Worm (Caenorhabditis elegans) whole organism, L2 larva: ENCODE data around the gene W04E12.5.
A peak's percentile ranks its signal among the peaks of the same experiment; 100 is the strongest.

Experiments used
- C34F6.9 ChIP-seq: fragments of 150-350 bp; optimal IDR thresholded peaks from 2 replicates; lab custom pipeline; 2014; ENCODE audit warnings: missing biosample characterization, missing genetic modification characterization
- R02D3.7 ChIP-seq: fragments of 150-350 bp; optimal IDR thresholded peaks from 2 replicates; lab custom pipeline; 2014; ENCODE audit warnings: missing biosample characterization, missing genetic modification characterization
- ZK546.5 ChIP-seq: sonication (generic microtip); optimal IDR thresholded peaks from 2 replicates; lab custom pipeline; 2017; ENCODE audit warnings: missing biosample characterization, missing genetic modification characterization
- ama-1 ChIP-seq: fragments of 150-350 bp; optimal IDR thresholded peaks from 2 replicates; lab custom pipeline; 2018; ENCODE audit warnings: inconsistent platforms
- ceh-82 ChIP-seq: fragments of 150-350 bp; optimal IDR thresholded peaks from 2 replicates; lab custom pipeline; 2014; ENCODE audit warnings: missing biosample characterization, missing genetic modification characterization
- crh-2 ChIP-seq: sonication (generic microtip); optimal IDR thresholded peaks from 2 replicates; lab custom pipeline; 2017; ENCODE audit warnings: missing biosample characterization, missing genetic modification characterization
- dmd-4 ChIP-seq: sonication (generic microtip); optimal IDR thresholded peaks from 2 replicates; lab custom pipeline; 2017; ENCODE audit warnings: missing biosample characterization, missing genetic modification characterization
- egl-27 ChIP-seq: sonication (generic microtip); optimal IDR thresholded peaks from 3 replicates; lab custom pipeline; 2017; ENCODE audit warnings: missing biosample characterization, missing genetic modification reagents, missing genetic modification characterization
- elt-1 ChIP-seq: fragments of 150-350 bp; optimal IDR thresholded peaks from 2 replicates; lab custom pipeline; 2014; ENCODE audit warnings: missing biosample characterization, missing genetic modification characterization
- elt-3 ChIP-seq: sonication (generic microtip); optimal IDR thresholded peaks from 2 replicates; lab custom pipeline; 2017; ENCODE audit warnings: missing biosample characterization, missing genetic modification characterization
- fos-1 ChIP-seq: fragments of 150-350 bp; optimal IDR thresholded peaks from 2 replicates; lab custom pipeline; 2014; ENCODE audit warnings: missing biosample characterization, missing genetic modification characterization
- gmeb-1 ChIP-seq: fragments of 150-350 bp; optimal IDR thresholded peaks from 2 replicates; lab custom pipeline; 2014; ENCODE audit warnings: missing biosample characterization, missing genetic modification characterization
- lin-11 ChIP-seq: fragments of 150-350 bp; sonication (generic microtip); optimal IDR thresholded peaks from 2 replicates; lab custom pipeline; 2014; ENCODE audit warnings: missing biosample characterization, missing genetic modification characterization, inconsistent platforms, mixed read lengths
- lin-13 ChIP-seq: fragments of 150-350 bp; optimal IDR thresholded peaks from 2 replicates; lab custom pipeline; 2014; ENCODE audit warnings: missing biosample characterization, missing genetic modification reagents, missing genetic modification characterization
- lin-39 ChIP-seq: fragments of 150-350 bp; optimal IDR thresholded peaks from 2 replicates; lab custom pipeline; 2014; ENCODE audit warnings: missing biosample characterization, missing genetic modification reagents, missing genetic modification characterization
- lsy-2 ChIP-seq, 2 experiments: fragments of 150-350 bp in 1 of 2; sonication (generic microtip) in 1 of 2; optimal IDR thresholded peaks; 2 replicates each; lab custom pipeline; 2014 to 2017; ENCODE audit warnings: missing biosample characterization in 2 of 2, missing genetic modification characterization in 2 of 2
- mab-5 ChIP-seq: fragments of 150-350 bp; optimal IDR thresholded peaks from 2 replicates; lab custom pipeline; 2014; ENCODE audit warnings: missing biosample characterization, missing genetic modification characterization
- mdl-1 ChIP-seq, 2 experiments: fragments of 150-350 bp in 1 of 2; sonication (generic microtip) in 1 of 2; optimal IDR thresholded peaks; 2 replicates each; lab custom pipeline; 2017; ENCODE audit warnings: missing biosample characterization in 2 of 2, missing genetic modification characterization in 2 of 2
- nhr-10 ChIP-seq: sonication (generic microtip); optimal IDR thresholded peaks from 2 replicates; lab custom pipeline; 2017; ENCODE audit warnings: missing biosample characterization, missing genetic modification characterization
- nhr-11 ChIP-seq: fragments of 150-350 bp; optimal IDR thresholded peaks from 2 replicates; lab custom pipeline; 2014; ENCODE audit warnings: missing biosample characterization, missing genetic modification characterization
- nhr-12 ChIP-seq: fragments of 150-350 bp; optimal IDR thresholded peaks from 2 replicates; lab custom pipeline; 2014; ENCODE audit warnings: missing biosample characterization, missing genetic modification characterization
- nhr-129 ChIP-seq: fragments of 150-350 bp; optimal IDR thresholded peaks from 2 replicates; lab custom pipeline; 2014; ENCODE audit warnings: missing biosample characterization, missing genetic modification characterization
- nhr-21 ChIP-seq: fragments of 150-350 bp; optimal IDR thresholded peaks from 2 replicates; lab custom pipeline; 2014; ENCODE audit warnings: missing biosample characterization, missing genetic modification characterization
- nhr-23 ChIP-seq: fragments of 150-350 bp; optimal IDR thresholded peaks from 2 replicates; lab custom pipeline; 2014; ENCODE audit warnings: missing biosample characterization, missing genetic modification reagents, missing genetic modification characterization
- nhr-6 ChIP-seq: fragments of 150-350 bp; optimal IDR thresholded peaks from 2 replicates; lab custom pipeline; 2014; ENCODE audit warnings: missing biosample characterization, missing genetic modification characterization
- nhr-77 ChIP-seq: fragments of 150-350 bp; optimal IDR thresholded peaks from 2 replicates; lab custom pipeline; 2014; ENCODE audit warnings: missing biosample characterization, missing genetic modification characterization
- peb-1 ChIP-seq: fragments of 150-350 bp; optimal IDR thresholded peaks from 2 replicates; lab custom pipeline; 2014; ENCODE audit warnings: missing biosample characterization, missing genetic modification characterization
- skn-1 ChIP-seq: sonication (generic microtip); optimal IDR thresholded peaks from 2 replicates; lab custom pipeline; 2017; ENCODE audit warnings: missing biosample characterization, missing genetic modification characterization
- sma-3 ChIP-seq: sonication (generic microtip); optimal IDR thresholded peaks from 2 replicates; lab custom pipeline; 2016; ENCODE audit warnings: missing genetic modification reagents, missing genetic modification characterization, missing compliant biosample characterization
- sma-9 ChIP-seq, 2 experiments: fragments of 150-350 bp in 1 of 2; sonication (generic microtip) in 1 of 2; optimal IDR thresholded peaks; 2 replicates each; lab custom pipeline; 2014 to 2016; ENCODE audit warnings: missing genetic modification characterization in 2 of 2, mild to moderate bottlenecking in 1 of 2, missing biosample characterization in 1 of 2, missing compliant biosample characterization in 1 of 2, missing genetic modification reagents in 1 of 2, moderate library complexity in 1 of 2
- snpc-4 ChIP-seq: fragments of 150-350 bp; optimal IDR thresholded peaks from 2 replicates; lab custom pipeline; 2014; ENCODE audit warnings: missing biosample characterization, missing genetic modification characterization
- unc-39 ChIP-seq: fragments of 150-350 bp; optimal IDR thresholded peaks from 2 replicates; lab custom pipeline; 2014; ENCODE audit warnings: missing biosample characterization, missing genetic modification characterization
- unc-62 ChIP-seq: fragments of 150-350 bp; optimal IDR thresholded peaks from 2 replicates; lab custom pipeline; 2014; ENCODE audit warnings: missing biosample characterization, missing genetic modification reagents, missing genetic modification characterization
- zag-1 ChIP-seq: fragments of 150-350 bp; optimal IDR thresholded peaks from 2 replicates; lab custom pipeline; 2014; ENCODE audit warnings: missing biosample characterization, missing genetic modification characterization
- ztf-11 ChIP-seq: sonication (generic microtip); optimal IDR thresholded peaks from 2 replicates; lab custom pipeline; 2017; ENCODE audit warnings: missing biosample characterization, missing genetic modification characterization
- ztf-4 ChIP-seq: fragments of 150-350 bp; optimal IDR thresholded peaks from 2 replicates; lab custom pipeline; 2014; ENCODE audit warnings: missing biosample characterization, missing genetic modification characterization

The W04E12.5 gene

ce11 chrV:19717933-19718332 is 28.0 kb upstream of the W04E12.5 start:
- TF ChIP-seq unc-39 (tag; lab: Kevin White, UChicago): no peak
- TF ChIP-seq fos-1: no peak
- no peak for TF ChIP-seq mab-5 (tag; lab: Kevin White, UChicago)
- TF ChIP-seq nhr-21 (tag; lab: Kevin White, UChicago): no peak
- no peak for TF ChIP-seq zag-1
- no peak for TF ChIP-seq C34F6.9 (tag; lab: Kevin White, UChicago)
- no peak for TF ChIP-seq skn-1 (tag; lab: Kevin White, UChicago)
- TF ChIP-seq nhr-77 (tag; lab: Kevin White, UChicago): no peak
- no peak for TF ChIP-seq ztf-11 (tag; lab: Kevin White, UChicago)
- TF ChIP-seq snpc-4: no peak
- no peak for TF ChIP-seq nhr-12 (tag; lab: Kevin White, UChicago)
- no peak for TF ChIP-seq nhr-6 (tag; lab: Kevin White, UChicago)
- TF ChIP-seq mdl-1 (tag; optimal IDR thresholded peaks at IDR 0.05; lab: Kevin White, UChicago): no peak

- TF ChIP-seq ama-1 (lab: Kevin White, UChicago): no peak
- no peak for TF ChIP-seq mdl-1 (tag; optimal IDR thresholded peaks at IDR 0.05; lab: Kevin White, UChicago)
- TF ChIP-seq lin-13 (GFP tag; lab: Kevin White, UChicago): no peak
- TF ChIP-seq mab-5 (tag; lab: Kevin White, UChicago): no peak
- TF ChIP-seq egl-27: no peak
- TF ChIP-seq ceh-82 (tag; lab: Kevin White, UChicago): no peak
- no peak for TF ChIP-seq nhr-10 (tag; lab: Kevin White, UChicago)
- no peak for TF ChIP-seq ztf-4 (tag; lab: Kevin White, UChicago)
- TF ChIP-seq ztf-11 (tag; lab: Kevin White, UChicago): no peak
- no peak for TF ChIP-seq fos-1
- no peak for TF ChIP-seq sma-3
- TF ChIP-seq lin-39: no peak
- TF ChIP-seq nhr-12 (tag; lab: Kevin White, UChicago): no peak
- no peak for TF ChIP-seq elt-1
- TF ChIP-seq peb-1 (tag; lab: Kevin White, UChicago): no peak
- no peak for TF ChIP-seq nhr-6 (tag; lab: Kevin White, UChicago)
- no peak for TF ChIP-seq nhr-11
These were observed 27.3 kb upstream of the W04E12.5 start for ce11 chrV:19718660-19719059.

- TF ChIP-seq nhr-10 (tag; lab: Kevin White, UChicago): no peak
- no peak for TF ChIP-seq nhr-129 (tag; lab: Kevin White, UChicago)
- TF ChIP-seq ZK546.5: no peak
- no peak for TF ChIP-seq R02D3.7
- no peak for TF ChIP-seq fos-1
- TF ChIP-seq nhr-23 (tag; lab: Kevin White, UChicago): no peak
- TF ChIP-seq mdl-1 (tag; optimal IDR thresholded peaks at IDR 0.05; lab: Kevin White, UChicago): no peak
- no peak for TF ChIP-seq unc-62 (GFP tag; lab: Kevin White, UChicago)
- TF ChIP-seq elt-3 (tag; lab: Kevin White, UChicago): no peak
- TF ChIP-seq lsy-2 (tag; optimal IDR thresholded peaks at IDR 0.05; lab: Kevin White, UChicago): no peak
- no peak for TF ChIP-seq ceh-82 (tag; lab: Kevin White, UChicago)
- no peak for TF ChIP-seq nhr-11
- TF ChIP-seq lin-13 (GFP tag; lab: Kevin White, UChicago): no peak
- no peak for TF ChIP-seq skn-1 (tag; lab: Kevin White, UChicago)
- no peak for TF ChIP-seq ztf-11 (tag; lab: Kevin White, UChicago)
- TF ChIP-seq crh-2 (tag; lab: Kevin White, UChicago): no peak
- TF ChIP-seq nhr-12 (tag; lab: Kevin White, UChicago): no peak
- no peak for TF ChIP-seq sma-9 (GFP tag; optimal IDR thresholded peaks at IDR 0.05; lab: Kevin White, UChicago)
- TF ChIP-seq sma-9 (tag; optimal IDR thresholded peaks at IDR 0.05; lab: Kevin White, UChicago): no peak
- TF ChIP-seq gmeb-1 (tag; lab: Kevin White, UChicago): no peak
These were observed 26.7 kb upstream of the W04E12.5 start, which contains the start of gene Y116F11A.6 for ce11 chrV:19719253-19719652. Y116F11A.6 (plus strand) TSS chrV:19719553.

ce11 chrV:19722881-19723280 is 23.1 kb upstream of the W04E12.5 start:
- TF ChIP-seq lin-11 (tag; lab: Kevin White, UChicago): peak; percentile 7
- peak; percentile 7 for TF ChIP-seq gmeb-1 (tag; lab: Kevin White, UChicago)
- no peak for TF ChIP-seq dmd-4
- TF ChIP-seq lin-13 (GFP tag; lab: Kevin White, UChicago): peak; percentile 25
